Fruit fly (Drosophila melanogaster): ENCODE measurements around the gene cno.
A peak's percentile ranks its signal among the peaks of the same experiment; 100 is the strongest.

DNA sequence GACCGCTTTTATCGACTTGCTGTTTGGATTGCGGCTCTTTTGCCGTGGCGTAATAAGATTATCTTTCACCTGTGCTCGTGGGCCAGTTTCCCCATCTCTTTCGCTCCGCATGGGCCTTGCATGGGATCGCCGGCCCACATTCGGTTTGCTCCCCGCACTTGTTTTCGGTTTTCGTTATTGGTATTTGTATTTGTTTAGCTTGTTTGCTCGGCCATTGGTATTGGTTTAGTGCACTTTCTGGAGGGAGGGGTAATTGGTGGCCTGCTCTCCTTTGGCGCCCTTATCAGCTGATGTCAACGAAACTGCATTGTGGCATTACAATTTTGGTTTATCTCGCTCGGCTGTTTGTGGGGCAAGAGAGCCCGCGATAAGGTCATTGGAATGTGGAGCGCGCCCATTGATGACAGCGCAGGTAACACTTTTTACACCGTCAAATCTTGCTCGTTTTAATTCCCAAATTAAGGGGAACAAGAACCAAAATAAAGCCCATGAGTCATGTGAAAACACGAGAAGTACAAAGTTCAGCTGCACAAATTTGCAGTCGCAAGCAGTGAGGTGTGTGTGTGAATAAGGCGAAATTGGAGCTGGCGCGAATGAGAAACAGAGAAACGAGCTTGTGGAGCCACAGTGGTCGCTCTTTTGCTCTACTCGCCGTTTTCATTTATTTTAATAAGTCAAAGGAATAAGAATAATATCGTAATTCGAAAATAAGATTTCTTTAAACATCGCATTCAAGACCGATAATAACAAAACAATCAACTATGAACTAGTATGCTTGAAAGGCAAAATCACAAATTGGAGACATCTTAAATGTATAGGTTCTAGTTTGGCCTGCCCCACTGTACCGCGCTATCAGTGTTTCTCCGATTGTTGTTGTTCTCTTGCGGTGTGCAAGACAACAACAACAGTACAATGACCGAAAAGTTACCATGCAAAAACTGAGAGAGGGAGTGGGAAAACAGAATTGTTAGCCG lies 1.6 kb downstream of the cno start:
- TF ChIP-seq Hr38 (GFP tag; optimal IDR thresholded peaks at IDR 0.05) = peak; percentile 82
- TF ChIP-seq Blimp-1 (GFP tag; optimal IDR thresholded peaks at IDR 0.05) = peak; percentile 74
- peak; percentile 92 for TF ChIP-seq svp (GFP tag)
- TF ChIP-seq CG7368 (GFP tag; optimal IDR thresholded peaks at IDR 0.05) = peak; percentile 78
- peak; percentile 82 for TF ChIP-seq CG11902 (GFP tag; optimal IDR thresholded peaks at IDR 0.05)
- peak; percentile 83 for TF ChIP-seq Hr4 (GFP tag; optimal IDR thresholded peaks at IDR 0.05)
- TF ChIP-seq ss (GFP tag; optimal IDR thresholded peaks at IDR 0.05) = peak; percentile 85 to 90
- peak; percentile 94 for TF ChIP-seq topi (GFP tag; optimal IDR thresholded peaks at IDR 0.05)
- TF ChIP-seq CG1621 (tag; optimal IDR thresholded peaks at IDR 0.05) = peak; percentile 86
